Worm (Caenorhabditis elegans) whole organism, mixed stage, embryonic: ENCODE results near the gene gst-5.

Experiments used
- bed-3 ChIP-seq: fragments of 200-800 bp; sonication (Bioruptor generic); optimal IDR thresholded peaks from 3 replicates; lab custom pipeline; 2018; ENCODE audit warnings: mild to moderate bottlenecking, missing genetic modification characterization, moderate library complexity, missing compliant biosample characterization
- elt-3 ChIP-seq: fragments of 150-350 bp; optimal IDR thresholded peaks from 2 replicates; lab custom pipeline; 2014; ENCODE audit warnings: missing biosample characterization, missing genetic modification characterization
- flh-1 ChIP-seq: fragments of 200-800 bp; sonication (Bioruptor generic); optimal IDR thresholded peaks from 2 replicates; lab custom pipeline; 2018; ENCODE audit warnings: mild to moderate bottlenecking, missing genetic modification characterization, moderate library complexity, missing compliant biosample characterization
- lin-13 ChIP-seq: fragments of 150-350 bp; optimal IDR thresholded peaks from 2 replicates; lab custom pipeline; 2014; ENCODE audit warnings: missing biosample characterization, missing genetic modification characterization
- mep-1 ChIP-seq: fragments of 150-350 bp; optimal IDR thresholded peaks from 2 replicates; lab custom pipeline; 2017; ENCODE audit warnings: missing biosample characterization, missing genetic modification reagents, missing genetic modification characterization, inconsistent platforms
- nhr-237 ChIP-seq: fragments of 150-350 bp; optimal IDR thresholded peaks from 2 replicates; lab custom pipeline; 2014; ENCODE audit warnings: missing biosample characterization, missing genetic modification characterization
- nhr-76 ChIP-seq: sonication (generic microtip); optimal IDR thresholded peaks from 2 replicates; lab custom pipeline; 2017; ENCODE audit warnings: missing biosample characterization, missing genetic modification characterization
- snpc-4 ChIP-seq: fragments of 150-350 bp; optimal IDR thresholded peaks from 2 replicates; lab custom pipeline; 2014; ENCODE audit warnings: missing biosample characterization, missing genetic modification characterization
- unc-39 ChIP-seq: fragments of 150-350 bp; optimal IDR thresholded peaks from 2 replicates; lab custom pipeline; 2014; ENCODE audit warnings: missing biosample characterization, missing genetic modification characterization
- unc-62 ChIP-seq: fragments of 150-350 bp; optimal IDR thresholded peaks from 2 replicates; lab custom pipeline; 2014; ENCODE audit warnings: missing biosample characterization, missing genetic modification reagents, missing genetic modification characterization
- ztf-11 ChIP-seq: fragments of 150-350 bp; optimal IDR thresholded peaks from 2 replicates; lab custom pipeline; 2014; ENCODE audit warnings: missing biosample characterization, missing genetic modification characterization

DNA sequence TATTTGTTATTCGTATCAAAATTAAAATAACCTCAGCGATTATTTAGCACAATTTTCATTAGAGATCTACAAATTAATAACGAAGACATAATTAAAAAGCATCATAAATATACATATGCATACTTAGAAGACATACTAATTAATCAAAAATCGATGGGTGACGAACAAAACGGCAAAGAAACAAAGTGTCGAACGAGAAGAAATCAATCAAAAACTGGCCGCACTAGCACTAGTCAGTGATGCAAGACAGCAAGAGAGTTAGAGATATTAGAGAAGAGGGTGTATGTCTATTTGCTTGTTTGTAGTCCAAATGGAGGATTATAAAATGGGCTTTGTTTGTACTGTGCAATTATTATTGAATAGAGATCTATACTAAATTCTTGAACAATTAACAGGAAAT, 3.3 kb upstream of the gst-5 start:
- TF ChIP-seq flh-1 (GFP tag; lab: Kevin White, UChicago) (no peak), nhr-76 (no peak), bed-3 (GFP tag; lab: Kevin White, UChicago) (no peak), unc-39 (no peak), mep-1 (tag; lab: Kevin White, UChicago) (no peak), unc-62 (GFP tag; lab: Kevin White, UChicago) (peak; percentile 81), nhr-237 (no peak), snpc-4 (tag; lab: Kevin White, UChicago) (no peak), lin-13 (tag; lab: Kevin White, UChicago) (no peak), ztf-11 (tag; lab: Kevin White, UChicago) (no peak), elt-3 (tag; lab: Kevin White, UChicago) (no peak)
